Worm (Caenorhabditis elegans): Measurements from ENCODE around the gene ZC239.16.

ce11 chrII:3249406-3249805 is 24.3 kb upstream of the ZC239.16 start, which contains the start of gene clec-124:
- no peak for TF ChIP-seq lin-1 (GFP tag; IDR thresholded peaks at IDR 0.05)
- TF ChIP-seq D1046.2 (GFP tag; IDR thresholded peaks at IDR 0.05): no peak
- TF ChIP-seq attf-4 (tag; optimal IDR thresholded peaks at IDR 0.05): no peak
- no peak for TF ChIP-seq ceh-20 (GFP tag; IDR thresholded peaks at IDR 0.05)

Data from whole organism, L4 larva.